Worm (Caenorhabditis elegans) whole organism, early embryonic: ENCODE data around the gene sdz-15.

Experiments used
- B0310.2 ChIP-seq: sonication (generic microtip); optimal IDR thresholded peaks from 2 replicates; lab custom pipeline; 2016; ENCODE audit warnings: mild to moderate bottlenecking, missing genetic modification characterization, missing compliant biosample characterization
- F13C5.2 ChIP-seq: sonication (generic microtip); optimal IDR thresholded peaks from 2 replicates; lab custom pipeline; 2017; ENCODE audit warnings: mild to moderate bottlenecking, missing genetic modification characterization, inconsistent platforms, missing compliant biosample characterization
- aly-1 ChIP-seq: sonication (generic microtip); optimal IDR thresholded peaks from 2 replicates; lab custom pipeline; 2016; ENCODE audit warnings: missing genetic modification characterization, missing compliant biosample characterization
- ama-1 ChIP-seq: fragments of 150-350 bp; optimal IDR thresholded peaks from 2 replicates; lab custom pipeline; 2014
- ceh-13 ChIP-seq: fragments of 200-800 bp; sonication (Bioruptor generic); optimal IDR thresholded peaks from 2 replicates; lab custom pipeline; 2018; ENCODE audit warnings: mild to moderate bottlenecking, missing genetic modification characterization, missing compliant biosample characterization
- ceh-36 ChIP-seq: sonication (generic microtip); optimal IDR thresholded peaks from 2 replicates; lab custom pipeline; 2016; ENCODE audit warnings: missing genetic modification characterization, inconsistent platforms, missing compliant biosample characterization
- ets-7 ChIP-seq: sonication (generic microtip); optimal IDR thresholded peaks from 2 replicates; lab custom pipeline; 2016; ENCODE audit warnings: missing genotype, missing genetic modification characterization, missing compliant biosample characterization
- flt-1 ChIP-seq: fragments of 200-800 bp; sonication (Bioruptor generic); IDR thresholded peaks from 2 replicates; pipeline ENCODE4 v1.3.6; 2022; ENCODE audit warnings: missing genetic modification characterization, missing compliant biosample characterization
- hmbx-1 ChIP-seq: sonication (generic microtip); optimal IDR thresholded peaks from 2 replicates; lab custom pipeline; 2016; ENCODE audit warnings: mild to moderate bottlenecking, missing genetic modification characterization, missing compliant biosample characterization
- hmg-4 ChIP-seq: fragments of 200-800 bp; sonication (Bioruptor generic); optimal IDR thresholded peaks from 2 replicates; lab custom pipeline; 2018; ENCODE audit warnings: mild to moderate bottlenecking, missing genetic modification characterization, missing compliant biosample characterization
- hnd-1 ChIP-seq: sonication (generic microtip); optimal IDR thresholded peaks from 2 replicates; lab custom pipeline; 2016; ENCODE audit warnings: missing genetic modification characterization, missing compliant biosample characterization
- pes-1 ChIP-seq: fragments of 200-800 bp; sonication (Bioruptor generic); IDR thresholded peaks from 2 replicates; pipeline ENCODE4 v1.3.6; 2022; ENCODE audit warnings: missing genetic modification reagents, missing genetic modification characterization, missing compliant biosample characterization
- scrt-1 ChIP-seq: fragments of 200-800 bp; sonication (Bioruptor generic); IDR thresholded peaks from 2 replicates; pipeline ENCODE4 v1.3.6; 2022; ENCODE audit warnings: missing genetic modification characterization, missing compliant biosample characterization
- sea-1 ChIP-seq: fragments of 200-800 bp; sonication (Bioruptor generic); conservative IDR thresholded peaks from 2 replicates; pipeline ENCODE4 v1.3.6; 2022; ENCODE audit warnings: missing genetic modification characterization, missing compliant biosample characterization
- tbx-11 ChIP-seq: fragments of 200-800 bp; sonication (Bioruptor generic); IDR thresholded peaks from 2 replicates; pipeline ENCODE4 v1.3.6; 2022; ENCODE audit warnings: missing genetic modification characterization, missing compliant biosample characterization
- tbx-37 ChIP-seq: fragments of 200-800 bp; sonication (Bioruptor generic); conservative IDR thresholded peaks from 2 replicates; pipeline ENCODE4 v1.3.6; 2022; ENCODE audit warnings: missing genetic modification reagents, missing genetic modification characterization, missing compliant biosample characterization
- tra-4 ChIP-seq: sonication (generic microtip); optimal IDR thresholded peaks from 2 replicates; lab custom pipeline; 2017; ENCODE audit warnings: missing genetic modification characterization, missing compliant biosample characterization

sdz-15 gene

DNA sequence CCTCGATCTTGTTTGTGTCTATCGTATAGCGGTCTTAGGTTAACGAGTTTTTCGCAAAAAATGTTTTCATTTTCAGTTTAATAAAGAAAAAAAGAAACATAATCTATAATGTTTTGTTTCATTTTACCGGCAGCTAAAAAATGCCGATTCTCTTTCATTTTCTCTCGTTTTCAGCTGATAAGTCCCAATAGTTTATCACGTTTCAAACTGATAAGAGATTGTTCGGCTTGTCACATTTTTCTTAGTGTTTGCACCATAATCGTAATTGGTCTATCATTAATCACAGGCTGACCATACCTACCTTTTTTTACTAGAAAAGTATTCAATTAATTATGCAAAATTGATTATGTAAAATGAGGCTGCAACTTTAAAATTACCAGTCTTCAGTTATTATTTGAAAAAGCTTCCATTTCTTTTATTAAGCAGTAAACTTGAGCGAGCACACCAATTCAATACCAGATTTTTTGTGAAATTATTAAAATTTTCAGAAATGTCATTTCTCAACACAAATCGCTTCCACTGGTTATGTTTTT is 3.0 kb upstream of the sdz-15 start, which contains the start of gene F23F12.13:
Gene F23F12.13 (plus strand): TSS at position 483 of the 533 bp plus-strand sequence.
- TF ChIP-seq ceh-13, result no peak
- no peak for TF ChIP-seq tra-4
- no peak for TF ChIP-seq scrt-1
- TF ChIP-seq B0310.2 (tag; lab: Kevin White, UChicago), result no peak
- TF ChIP-seq tbx-37 (GFP tag; lab: Robert Waterston, UW), result no peak
- no peak for TF ChIP-seq tbx-11 (GFP tag; lab: Robert Waterston, UW)
- no peak for TF ChIP-seq hmbx-1 (tag; lab: Kevin White, UChicago)
- TF ChIP-seq aly-1 (tag; lab: Kevin White, UChicago), result no peak
- no peak for TF ChIP-seq flt-1 (GFP tag; lab: Robert Waterston, UW)
- no peak for TF ChIP-seq ets-7
- TF ChIP-seq hnd-1, result no peak
- no peak for TF ChIP-seq ama-1 (lab: Kevin White, UChicago)
- TF ChIP-seq ceh-36 (tag; lab: Kevin White, UChicago), result no peak
- TF ChIP-seq pes-1, result no peak
- TF ChIP-seq F13C5.2 (tag; lab: Kevin White, UChicago), result no peak
- no peak for TF ChIP-seq hmg-4 (GFP tag; lab: Kevin White, UChicago)
- no peak for TF ChIP-seq sea-1

DNA sequence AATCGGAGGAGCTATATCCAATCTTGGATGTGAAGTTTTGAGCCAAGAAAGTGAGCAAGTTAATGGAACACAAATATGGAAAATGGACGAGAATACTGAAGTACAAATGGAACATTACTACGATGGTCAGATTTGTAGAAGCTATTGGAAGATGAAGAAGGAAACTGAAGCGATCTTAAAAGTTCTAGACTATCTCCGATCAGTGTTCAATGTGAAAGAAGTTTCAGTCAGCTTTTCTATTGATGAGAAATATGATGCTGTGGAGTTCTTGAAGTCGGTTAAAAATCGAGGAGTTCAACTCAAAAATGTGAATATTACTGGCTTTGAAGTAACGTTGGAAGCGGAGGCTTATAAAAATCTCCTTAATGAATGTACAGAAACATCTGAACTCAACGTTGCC is 826 bp downstream of the sdz-15 start:
- TF ChIP-seq B0310.2 (tag; lab: Kevin White, UChicago) (no peak), flt-1 (GFP tag; lab: Robert Waterston, UW) (no peak), ceh-13 (no peak), hnd-1 (no peak), ama-1 (lab: Kevin White, UChicago) (no peak), hmg-4 (GFP tag; lab: Kevin White, UChicago) (no peak), scrt-1 (no peak), tbx-37 (GFP tag; lab: Robert Waterston, UW) (no peak), ceh-36 (tag; lab: Kevin White, UChicago) (no peak), pes-1 (no peak)

ce11 chrIII:6500032-6500564 is 1.8 kb downstream of the sdz-15 start, which contains the start of gene F23F12.3:
Gene F23F12.3 (plus strand): TSS chrIII:6500514.
- no peak for TF ChIP-seq B0310.2 (tag; lab: Kevin White, UChicago)
- TF ChIP-seq ets-7, result no peak
- TF ChIP-seq hmg-4 (GFP tag; lab: Kevin White, UChicago), result no peak
- no peak for TF ChIP-seq ceh-36 (tag; lab: Kevin White, UChicago)
- TF ChIP-seq tbx-37 (GFP tag; lab: Robert Waterston, UW), result no peak
- TF ChIP-seq tra-4, result no peak
- no peak for TF ChIP-seq sea-1
- TF ChIP-seq ceh-13, result no peak
- no peak for TF ChIP-seq tbx-11 (GFP tag; lab: Robert Waterston, UW)
- no peak for TF ChIP-seq hnd-1
- no peak for TF ChIP-seq scrt-1
- no peak for TF ChIP-seq aly-1 (tag; lab: Kevin White, UChicago)
- no peak for TF ChIP-seq hmbx-1 (tag; lab: Kevin White, UChicago)
- TF ChIP-seq pes-1, result no peak
- TF ChIP-seq ama-1 (lab: Kevin White, UChicago), result no peak
- TF ChIP-seq flt-1 (GFP tag; lab: Robert Waterston, UW), result no peak

ce11 chrIII:6507832-6508231 is 9.6 kb downstream of the sdz-15 start, which contains the start of gene F23F12.12:
Gene F23F12.12 (plus strand): TSS chrIII:6508132.
- TF ChIP-seq tbx-37 (GFP tag; lab: Robert Waterston, UW), result no peak
- no peak for TF ChIP-seq ets-7
- no peak for TF ChIP-seq pes-1
- TF ChIP-seq flt-1 (GFP tag; lab: Robert Waterston, UW), result no peak
- TF ChIP-seq aly-1 (tag; lab: Kevin White, UChicago), result no peak
- TF ChIP-seq scrt-1, result no peak
- no peak for TF ChIP-seq hmbx-1 (tag; lab: Kevin White, UChicago)
- no peak for TF ChIP-seq ceh-36 (tag; lab: Kevin White, UChicago)

DNA sequence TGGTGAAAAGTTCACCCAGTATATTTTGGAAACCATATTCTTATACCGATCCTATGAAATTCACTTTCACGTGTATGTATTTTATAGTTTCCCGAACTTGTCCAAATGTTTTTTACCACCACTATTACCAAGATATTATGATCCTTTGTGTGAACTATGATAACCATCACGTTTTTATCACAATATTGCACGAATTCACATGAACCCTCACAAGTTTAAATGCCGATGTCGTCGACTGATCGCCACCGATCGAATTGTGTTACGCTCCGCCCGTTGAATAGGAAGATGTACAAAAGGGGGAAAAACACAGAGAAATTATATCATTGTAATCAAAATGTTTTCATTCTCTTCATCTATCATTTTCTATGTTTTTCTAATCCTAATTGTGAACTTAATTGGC is 10.1 kb downstream of the sdz-15 start:
- TF ChIP-seq ama-1 (lab: Kevin White, UChicago) (no peak), F13C5.2 (tag; lab: Kevin White, UChicago) (no peak), ceh-36 (tag; lab: Kevin White, UChicago) (no peak), hnd-1 (no peak)

ce11 chrIII:6509301-6509700 is 11.0 kb downstream of the sdz-15 start:
- no peak for TF ChIP-seq ets-7
- TF ChIP-seq B0310.2 (tag; lab: Kevin White, UChicago), result no peak
- no peak for TF ChIP-seq ceh-13
- TF ChIP-seq pes-1, result no peak
- TF ChIP-seq scrt-1, result no peak
- no peak for TF ChIP-seq ceh-36 (tag; lab: Kevin White, UChicago)

DNA sequence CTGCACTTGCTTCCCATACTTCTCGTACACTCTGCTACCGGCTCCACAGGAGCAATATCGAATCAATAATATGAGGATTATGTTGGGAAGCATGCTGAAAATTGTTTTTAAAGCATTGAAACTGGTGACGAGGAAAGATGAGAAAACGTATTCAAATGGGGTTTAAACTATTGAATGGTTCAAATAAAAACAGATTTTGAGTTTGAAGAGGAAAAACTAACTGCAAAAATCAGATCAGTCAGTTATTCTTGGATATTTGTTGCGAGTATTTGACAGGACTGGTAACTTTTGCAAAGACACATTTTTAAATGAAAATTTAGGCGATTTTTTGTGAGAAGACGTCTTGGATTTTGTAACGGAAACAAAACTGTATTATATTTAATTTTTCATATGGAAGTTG is 16.4 kb downstream of the sdz-15 start, which contains the start of gene acr-5:
Gene acr-5 (minus strand): TSS at position 101 of the 400 bp plus-strand sequence.
- no peak for TF ChIP-seq ets-7
- TF ChIP-seq pes-1, result no peak
- no peak for TF ChIP-seq B0310.2 (tag; lab: Kevin White, UChicago)
- TF ChIP-seq hnd-1, result no peak
- no peak for TF ChIP-seq tra-4
- TF ChIP-seq hmbx-1 (tag; lab: Kevin White, UChicago), result no peak
- TF ChIP-seq ceh-36 (tag; lab: Kevin White, UChicago), result no peak
- no peak for TF ChIP-seq flt-1 (GFP tag; lab: Robert Waterston, UW)
- no peak for TF ChIP-seq aly-1 (tag; lab: Kevin White, UChicago)
- TF ChIP-seq ceh-13, result no peak
- TF ChIP-seq tbx-11 (GFP tag; lab: Robert Waterston, UW), result no peak
- TF ChIP-seq ama-1 (lab: Kevin White, UChicago), result no peak
- no peak for TF ChIP-seq sea-1

- no peak for TF ChIP-seq pes-1
- no peak for TF ChIP-seq hmbx-1 (tag; lab: Kevin White, UChicago)
- no peak for TF ChIP-seq ama-1 (lab: Kevin White, UChicago)
- no peak for TF ChIP-seq hnd-1
- TF ChIP-seq B0310.2 (tag; lab: Kevin White, UChicago), result no peak
- no peak for TF ChIP-seq sea-1
- TF ChIP-seq tbx-37 (GFP tag; lab: Robert Waterston, UW), result no peak
- no peak for TF ChIP-seq ceh-36 (tag; lab: Kevin White, UChicago)
- TF ChIP-seq tra-4, result no peak
- no peak for TF ChIP-seq hmg-4 (GFP tag; lab: Kevin White, UChicago)
- TF ChIP-seq flt-1 (GFP tag; lab: Robert Waterston, UW), result no peak
- TF ChIP-seq F13C5.2 (tag; lab: Kevin White, UChicago), result no peak
- no peak for TF ChIP-seq ets-7
Measured at ce11 chrIII:6519949-6520348, 21.7 kb downstream of the sdz-15 start, which contains the start of gene C09E7.10. Gene C09E7.10 (minus strand): TSS chrIII:6520049.
